Fruit fly (Drosophila melanogaster) whole organism, pupa: ENCODE data around the gene CG11030.
A peak's percentile ranks its signal among the peaks of the same experiment; 100 is the strongest.

ENCODE experiments used
- CG10348 ChIP-seq: fragments of 200-800 bp; sonication (Bioruptor generic); IDR thresholded peaks from 2 replicates; pipeline ENCODE4 v1.3.6; 2022; ENCODE audit warnings: missing biosample characterization, missing genetic modification characterization
- CG12605 ChIP-seq: fragments of 200-800 bp; sonication (Bioruptor generic); IDR thresholded peaks from 2 replicates; pipeline ENCODE4 v1.3.6; 2022; ENCODE audit warnings: missing biosample characterization, missing genetic modification characterization
- CG13204 ChIP-seq: fragments of 200-800 bp; sonication (Bioruptor generic); optimal IDR thresholded peaks from 2 replicates; lab custom pipeline; 2018; ENCODE audit warnings: missing biosample characterization, mild to moderate bottlenecking, missing genetic modification characterization, moderate library complexity
- CG14655 ChIP-seq: fragments of 200-800 bp; sonication (Bioruptor generic); optimal IDR thresholded peaks from 3 replicates; lab custom pipeline; 2017; ENCODE audit warnings: mild to moderate bottlenecking, missing biosample characterization, missing genetic modification reagents, missing genetic modification characterization
- CG15710 ChIP-seq: fragments of 200-800 bp; sonication (Bioruptor generic); optimal IDR thresholded peaks from 2 replicates; lab custom pipeline; 2018; ENCODE audit warnings: missing biosample characterization, mild to moderate bottlenecking, missing genetic modification characterization, moderate library complexity
- CG17806 ChIP-seq: fragments of 200-800 bp; sonication (Bioruptor generic); optimal IDR thresholded peaks from 2 replicates; lab custom pipeline; 2018; ENCODE audit warnings: missing biosample characterization, mild to moderate bottlenecking, missing genetic modification characterization, moderate library complexity
- CG32121 ChIP-seq: fragments of 200-800 bp; sonication (Bioruptor generic); IDR thresholded peaks from 2 replicates; pipeline ENCODE4 v1.3.6; 2022; ENCODE audit warnings: missing biosample characterization, missing genetic modification characterization
- CG34367 ChIP-seq: fragments of 200-800 bp; sonication (Bioruptor generic); optimal IDR thresholded peaks from 2 replicates; lab custom pipeline; 2018; ENCODE audit warnings: missing biosample characterization, mild to moderate bottlenecking, missing genetic modification characterization
- CG4496 ChIP-seq: fragments of 200-800 bp; sonication (Bioruptor generic); IDR thresholded peaks from 3 replicates; pipeline ENCODE4 v1.3.6; 2022; ENCODE audit warnings: missing biosample characterization, missing genetic modification characterization
- CG8159 ChIP-seq: fragments of 200-800 bp; sonication (Bioruptor generic); optimal IDR thresholded peaks from 3 replicates; lab custom pipeline; 2018; ENCODE audit warnings: missing biosample characterization, mild to moderate bottlenecking, missing genetic modification characterization, moderate library complexity
- CG8301 ChIP-seq: fragments of 200-800 bp; sonication (Bioruptor generic); optimal IDR thresholded peaks from 2 replicates; lab custom pipeline; 2018; ENCODE audit warnings: missing biosample characterization, mild to moderate bottlenecking, missing genetic modification characterization
- CG9948 ChIP-seq: fragments of 200-800 bp; sonication (Bioruptor generic); optimal IDR thresholded peaks from 2 replicates; lab custom pipeline; 2018; ENCODE audit warnings: missing biosample characterization, mild to moderate bottlenecking, missing genetic modification characterization, moderate library complexity
- D1 ChIP-seq: fragments of 200-800 bp; sonication (Bioruptor generic); optimal IDR thresholded peaks from 2 replicates; lab custom pipeline; 2018; ENCODE audit warnings: missing biosample characterization, mild to moderate bottlenecking, missing genetic modification characterization, moderate library complexity
- EcR ChIP-seq: fragments of 200-800 bp; sonication (Bioruptor generic); optimal IDR thresholded peaks from 3 replicates; lab custom pipeline; 2019; ENCODE audit warnings: missing biosample characterization, missing genetic modification characterization, mild to moderate bottlenecking, moderate library complexity, missing genetic modification reagents
- Ets98B ChIP-seq: fragments of 200-800 bp; sonication (Bioruptor generic); IDR thresholded peaks from 2 replicates; pipeline ENCODE4 v1.3.6; 2022; ENCODE audit warnings: missing biosample characterization, missing genetic modification characterization
- Pif1A ChIP-seq: fragments of 200-800 bp; sonication (Bioruptor generic); optimal IDR thresholded peaks from 3 replicates; lab custom pipeline; 2016; ENCODE audit warnings: missing biosample characterization, missing genetic modification characterization
- Pif1B ChIP-seq: fragments of 200-800 bp; sonication (Bioruptor generic); optimal IDR thresholded peaks from 3 replicates; lab custom pipeline; 2016; ENCODE audit warnings: missing biosample characterization, missing genetic modification characterization
- Snoo ChIP-seq: fragments of 200-800 bp; sonication (Bioruptor generic); optimal IDR thresholded peaks from 3 replicates; lab custom pipeline; 2017; ENCODE audit warnings: missing biosample characterization, mild to moderate bottlenecking, missing genetic modification characterization, inconsistent platforms
- fd96Ca ChIP-seq: fragments of 200-800 bp; sonication (Bioruptor generic); IDR thresholded peaks from 3 replicates; pipeline ENCODE4 v1.3.6; 2022; ENCODE audit warnings: missing biosample characterization, missing genetic modification characterization
- gl ChIP-seq: fragments of 200-800 bp; sonication (Bioruptor generic); optimal IDR thresholded peaks from 2 replicates; lab custom pipeline; 2018; ENCODE audit warnings: missing biosample characterization, mild to moderate bottlenecking, missing genetic modification characterization
- rn ChIP-seq: fragments of 200-800 bp; sonication (Bioruptor generic); IDR thresholded peaks from 2 replicates; pipeline ENCODE4 v1.3.6; 2022; ENCODE audit warnings: missing biosample characterization, missing genetic modification characterization

Gene CG11030

DNA sequence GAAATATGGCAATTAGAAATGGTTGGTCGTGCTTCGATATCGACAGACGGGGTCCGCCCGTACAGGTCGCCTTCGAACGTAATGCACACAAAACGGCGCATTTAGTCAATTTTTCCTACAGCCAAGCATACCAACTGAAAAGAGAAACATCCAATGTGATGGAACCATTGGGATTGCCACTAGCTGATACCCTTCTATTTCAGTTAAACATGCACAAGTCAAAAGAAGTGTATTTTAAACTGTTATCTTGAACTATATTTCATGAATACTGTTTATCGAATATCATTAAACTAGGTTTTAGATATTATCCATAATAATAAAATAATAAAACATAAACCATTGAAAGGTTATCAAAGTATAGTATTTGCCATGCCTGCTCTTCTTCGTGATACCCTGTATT is 1.6 kb downstream of the CG11030 start:
- TF ChIP-seq rn (GFP tag; lab: Robert Waterston, UW) (no peak), CG8159 (tag; lab: Kevin White, UChicago) (no peak)

DNA sequence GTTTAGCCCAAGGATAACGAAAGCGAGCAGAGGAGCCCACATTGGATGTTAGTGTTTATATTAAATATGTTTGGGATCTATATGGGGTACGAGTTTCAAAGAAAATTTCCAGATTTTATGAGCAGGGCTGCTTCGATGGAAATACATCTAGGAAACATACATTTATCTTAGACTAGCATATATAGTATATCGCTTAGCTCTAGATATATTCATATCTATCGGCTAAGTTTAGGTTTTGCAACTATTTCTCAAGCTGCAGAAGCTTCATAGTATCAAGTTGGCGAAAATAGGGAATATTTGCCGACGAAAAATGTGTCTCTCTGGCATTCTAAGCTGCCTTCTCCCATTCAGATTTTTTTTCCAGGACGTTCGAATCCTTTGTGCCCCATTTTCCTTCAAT is 4.3 kb downstream of the CG11030 start, which contains the start of gene CG14006:
Gene CG14006 (minus strand): TSS at position 101 of the 400 bp plus-strand sequence.
- TF ChIP-seq gl (tag; lab: Kevin White, UChicago) (no peak), CG8159 (tag; lab: Kevin White, UChicago) (no peak), CG15710 (tag; lab: Kevin White, UChicago) (no peak), rn (GFP tag; lab: Robert Waterston, UW) (no peak), CG10348 (no peak), CG13204 (GFP tag; lab: Kevin White, UChicago) (no peak), D1 (tag; lab: Kevin White, UChicago) (no peak), fd96Ca (GFP tag; lab: Robert Waterston, UW) (no peak), CG17806 (no peak), CG8301 (tag; lab: Kevin White, UChicago) (no peak), Ets98B (no peak), CG9948 (tag; lab: Kevin White, UChicago) (no peak), EcR (no peak), CG32121 (GFP tag; lab: Robert Waterston, UW) (no peak), Snoo (no peak), CG34367 (tag; lab: Kevin White, UChicago) (no peak), Pif1B (GFP tag; lab: Kevin White, UChicago) (no peak), CG14655 (no peak), CG12605 (no peak)

DNA sequence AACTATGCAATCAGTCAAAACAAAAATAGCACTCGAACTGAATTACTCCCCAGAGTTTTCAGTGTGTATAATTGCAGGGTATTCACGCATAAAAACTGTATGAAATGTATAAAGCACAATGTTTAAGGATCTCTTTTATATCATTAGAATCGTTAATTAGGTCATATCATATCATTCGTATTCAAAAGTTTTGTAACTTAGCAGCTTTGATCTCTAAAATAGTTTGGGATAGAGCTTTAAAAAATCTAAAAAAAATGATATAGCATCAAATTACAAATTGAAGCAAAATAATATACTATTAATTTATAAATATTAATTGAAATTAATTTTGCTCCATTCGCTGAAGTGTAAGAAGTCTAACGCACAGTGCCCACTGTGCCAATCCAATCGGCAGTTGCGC is 6.0 kb downstream of the CG11030 start:
- TF ChIP-seq gl (tag; lab: Kevin White, UChicago) (no peak), CG12605 (no peak), CG32121 (GFP tag; lab: Robert Waterston, UW) (0 out of 2 replicates have a peak, but pooled peaks have one; percentile 21), CG14655 (peak; percentile 52), fd96Ca (GFP tag; lab: Robert Waterston, UW) (0 out of 3 replicates have a peak, but pooled peaks have one; percentile 34), Snoo (no peak), CG8301 (tag; lab: Kevin White, UChicago) (no peak), CG8159 (tag; lab: Kevin White, UChicago) (peak; percentile 37), CG4496 (no peak), CG13204 (GFP tag; lab: Kevin White, UChicago) (no peak), CG34367 (tag; lab: Kevin White, UChicago) (no peak), CG9948 (tag; lab: Kevin White, UChicago) (peak; percentile 9), rn (GFP tag; lab: Robert Waterston, UW) (no peak), Pif1A (peak; percentile 22), D1 (tag; lab: Kevin White, UChicago) (no peak), CG15710 (tag; lab: Kevin White, UChicago) (no peak), Ets98B (no peak), Pif1B (GFP tag; lab: Kevin White, UChicago) (no peak), CG10348 (no peak), EcR (no peak), CG17806 (no peak)

DNA sequence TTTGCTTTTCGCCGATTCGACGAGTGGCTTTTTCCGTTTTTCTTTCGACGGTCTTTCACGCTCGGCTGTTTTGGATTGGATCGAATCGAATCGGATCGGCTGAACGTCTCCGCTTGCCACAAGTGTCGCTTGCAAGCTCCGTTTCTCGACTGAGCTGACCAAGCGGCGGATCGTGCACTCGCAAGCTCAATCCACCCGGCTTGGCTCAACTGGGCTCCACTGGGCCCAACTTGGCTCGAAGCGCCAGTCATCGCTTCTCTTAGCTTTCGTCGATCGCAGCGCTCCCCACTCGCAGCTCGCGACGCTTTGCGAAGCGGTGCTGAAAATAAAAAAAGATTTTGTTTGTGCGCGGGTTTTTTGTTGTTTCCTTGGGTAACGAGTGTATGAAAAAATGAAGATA is 16.3 kb downstream of the CG11030 start:
- no peak for TF ChIP-seq CG34367 (tag; lab: Kevin White, UChicago)
- peak; percentile 41; the same call in 1 of the 3 replicates for TF ChIP-seq fd96Ca (GFP tag; lab: Robert Waterston, UW)
- TF ChIP-seq Ets98B, result peak; percentile 32; the same call in 1 of the 2 replicates
- peak; percentile 62 for TF ChIP-seq CG13204 (GFP tag; lab: Kevin White, UChicago)
- TF ChIP-seq rn (GFP tag; lab: Robert Waterston, UW), result no peak
- TF ChIP-seq CG17806, result no peak
- TF ChIP-seq gl (tag; lab: Kevin White, UChicago), result no peak
- peak; percentile 24; the same call in 1 of the 2 replicates for TF ChIP-seq CG32121 (GFP tag; lab: Robert Waterston, UW)
- TF ChIP-seq CG4496, result peak; percentile 76; the same call in 2 of the 3 replicates
- TF ChIP-seq CG9948 (tag; lab: Kevin White, UChicago), result no peak
- TF ChIP-seq CG15710 (tag; lab: Kevin White, UChicago), result no peak
- no peak for TF ChIP-seq EcR
- no peak for TF ChIP-seq D1 (tag; lab: Kevin White, UChicago)
- TF ChIP-seq CG8159 (tag; lab: Kevin White, UChicago), result no peak
- TF ChIP-seq Snoo, result no peak
- TF ChIP-seq CG8301 (tag; lab: Kevin White, UChicago), result no peak
- no peak for TF ChIP-seq Pif1A
- TF ChIP-seq CG12605, result peak; percentile 14; the same call in 1 of the 2 replicates
- TF ChIP-seq CG10348, result no peak
- no peak for TF ChIP-seq Pif1B (GFP tag; lab: Kevin White, UChicago)
- TF ChIP-seq CG14655, result no peak

DNA sequence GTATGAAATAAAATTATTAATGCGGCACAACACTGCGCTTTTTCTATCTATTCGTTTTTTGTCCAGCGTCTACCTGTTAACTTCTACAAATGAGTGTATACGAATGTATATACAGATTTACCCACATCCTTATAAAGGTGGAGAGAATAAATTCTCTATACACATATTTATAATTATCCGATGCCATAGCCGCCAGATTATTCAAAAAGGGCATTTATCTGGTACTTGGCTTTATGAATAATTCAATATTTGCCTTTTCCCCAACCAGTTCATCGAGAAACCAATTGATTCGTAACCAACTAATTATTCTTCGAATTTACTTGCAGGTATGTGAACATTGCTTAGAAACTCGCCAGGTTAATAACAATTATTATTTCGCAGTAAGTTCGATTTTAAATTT is 16.7 kb downstream of the CG11030 start, which contains the start of gene CG11147:
Gene CG11147 (minus strand): TSS at position 101 of the 400 bp plus-strand sequence.
- TF ChIP-seq CG8159 (tag; lab: Kevin White, UChicago), result no peak
- TF ChIP-seq Pif1A, result no peak
- TF ChIP-seq D1 (tag; lab: Kevin White, UChicago), result no peak
- no peak for TF ChIP-seq CG15710 (tag; lab: Kevin White, UChicago)
- TF ChIP-seq, all 21 proteins: peak for 0

DNA sequence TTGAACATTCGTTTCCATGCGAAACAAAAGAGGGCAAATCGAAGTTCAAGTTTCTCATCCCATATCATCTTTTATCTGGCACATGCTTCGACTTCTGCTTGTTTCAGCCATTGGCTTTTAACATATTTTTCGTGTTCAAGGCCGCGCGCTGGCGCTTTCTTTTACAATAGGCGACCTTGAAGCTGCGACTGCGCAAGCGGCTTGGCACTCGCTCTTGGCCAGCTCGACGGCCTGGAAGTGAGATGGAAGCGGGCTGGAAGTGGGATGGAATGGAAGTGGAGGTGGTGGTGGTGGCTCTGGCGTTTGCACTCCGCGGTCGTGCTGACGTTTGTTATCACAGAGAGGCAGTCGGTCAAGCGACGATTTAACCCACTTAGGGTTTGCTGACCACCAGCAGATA is 18.0 kb downstream of the CG11030 start:
- TF ChIP-seq CG10348 (no peak), CG17806 (no peak), CG34367 (tag; lab: Kevin White, UChicago) (no peak), Ets98B (no peak), gl (tag; lab: Kevin White, UChicago) (no peak), CG32121 (GFP tag; lab: Robert Waterston, UW) (no peak), fd96Ca (GFP tag; lab: Robert Waterston, UW) (no peak)
